Fruit fly (Drosophila melanogaster): ENCODE results near the gene Cog4.

Cog4 gene

dm6 chr2L:10476879-10477278 is 11.5 kb downstream of the Cog4 start, which contains the start of gene RluA-2 (continued):
- TF ChIP-seq row (GFP tag; IDR thresholded peaks at IDR 0.05), result 0 out of 3 replicates have a peak, but pooled peaks have one; percentile 11
- peak; percentile 48 for TF ChIP-seq E2f2 (GFP tag; IDR thresholded peaks at IDR 0.05)
- peak; percentile 33 for TF ChIP-seq BEAF-32 (GFP tag; optimal IDR thresholded peaks at IDR 0.05)
- no peak for TF ChIP-seq cad (GFP tag; optimal IDR thresholded peaks at IDR 0.05)
- no peak for TF ChIP-seq CG2889 (GFP tag; IDR thresholded peaks at IDR 0.05)
- peak; percentile 15; the same call in 1 of the 2 replicates for TF ChIP-seq hbn (GFP tag; IDR thresholded peaks at IDR 0.05; ENCODE audit: partially characterized antibody)
- peak; percentile 49 for TF ChIP-seq Dp (GFP tag; optimal IDR thresholded peaks at IDR 0.05)

DNA sequence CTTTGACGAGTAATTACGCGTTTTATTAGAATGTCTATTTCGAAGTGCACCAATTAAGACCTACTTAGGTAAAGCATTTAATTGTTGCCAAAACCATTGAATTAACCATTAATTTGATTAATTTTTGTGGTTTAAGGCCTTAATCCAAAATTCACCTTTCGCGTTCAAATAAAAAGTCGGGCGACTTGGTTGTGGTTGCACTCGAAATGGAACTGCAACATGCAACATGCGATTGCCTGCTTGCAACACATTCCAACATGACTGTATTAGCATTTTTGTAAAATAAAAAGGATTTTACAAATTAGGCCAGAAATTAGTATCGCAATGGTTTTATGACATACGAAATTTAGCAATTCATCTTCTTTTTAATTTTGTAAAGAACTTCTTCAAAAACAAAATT is 13.6 kb downstream of the Cog4 start:
- TF ChIP-seq CG31441 (GFP tag; IDR thresholded peaks at IDR 0.05), result no peak
- TF ChIP-seq CG5180 (GFP tag; optimal IDR thresholded peaks at IDR 0.05), result peak; percentile 91
- no peak for TF ChIP-seq ci (GFP tag; IDR thresholded peaks at IDR 0.05)
- TF ChIP-seq mirr (GFP tag; optimal IDR thresholded peaks at IDR 0.05), result no peak
- no peak for TF ChIP-seq CG10979 (tag; optimal IDR thresholded peaks at IDR 0.05)

DNA sequence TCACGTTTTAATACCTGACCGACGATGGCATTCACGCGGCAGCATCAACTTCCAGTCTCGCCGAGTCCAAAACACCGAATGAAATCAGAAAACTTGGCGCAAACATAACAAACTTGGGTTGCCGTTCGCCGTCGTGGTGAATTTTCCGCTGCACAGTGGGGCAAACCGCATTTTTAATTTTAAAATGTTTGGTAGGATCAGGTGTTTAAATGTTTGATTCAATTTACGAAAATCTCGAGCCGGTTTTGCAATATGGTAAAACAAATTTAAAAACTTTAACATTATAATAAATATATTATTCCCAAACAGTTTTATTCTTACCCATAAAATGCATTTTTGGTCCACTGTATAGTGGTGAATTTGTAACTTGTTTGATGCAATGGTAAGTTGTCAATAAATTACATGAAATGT is 14.1 kb downstream of the Cog4 start, which contains the start of gene RluA-1:
RluA-1 (minus strand) TSS at position 82 of the 411 bp plus-strand sequence.
- TF ChIP-seq Nf-YB (GFP tag; optimal IDR thresholded peaks at IDR 0.05), result peak; percentile 91
- TF ChIP-seq CG4404 (GFP tag; IDR thresholded peaks at IDR 0.05), result peak; percentile 98
- TF ChIP-seq CG32772 (GFP tag; IDR thresholded peaks at IDR 0.05), result peak; percentile 99
- peak; percentile 99 for TF ChIP-seq fd3F (GFP tag; optimal IDR thresholded peaks at IDR 0.05)
- peak; percentile 99 for TF ChIP-seq CG13775 (GFP tag; optimal IDR thresholded peaks at IDR 0.05)
- peak; percentile 75 for TF ChIP-seq CG14860 (GFP tag; IDR thresholded peaks at IDR 0.05; ENCODE audit: partially characterized antibody)
- peak; percentile 96 for TF ChIP-seq CG3838 (GFP tag; optimal IDR thresholded peaks at IDR 0.05)
- TF ChIP-seq pho (GFP tag; optimal IDR thresholded peaks at IDR 0.05), result peak; percentile 92
- peak; percentile 96 for TF ChIP-seq C15 (GFP tag; IDR thresholded peaks at IDR 0.05)
- peak; percentile 92 for TF ChIP-seq HLH3B (GFP tag; IDR thresholded peaks at IDR 0.05)
- TF ChIP-seq CG10321 (GFP tag; IDR thresholded peaks at IDR 0.05), result peak; percentile 91
- TF ChIP-seq B-H2 (GFP tag; optimal IDR thresholded peaks at IDR 0.05), result peak; percentile 96
- TF ChIP-seq odd (GFP tag; optimal IDR thresholded peaks at IDR 0.05), result peak; percentile 99
- TF ChIP-seq TFAM (GFP tag; optimal IDR thresholded peaks at IDR 0.05), result peak; percentile 95
- peak; percentile 65 for TF ChIP-seq ato (GFP tag; IDR thresholded peaks at IDR 0.05; ENCODE audit: partially characterized antibody)
- peak; percentile 100 for TF ChIP-seq E2f1 (GFP tag; IDR thresholded peaks at IDR 0.05)
- peak; percentile 98 for TF ChIP-seq CG6765 (GFP tag; optimal IDR thresholded peaks at IDR 0.05)
- no peak for TF ChIP-seq CG1832 (GFP tag; optimal IDR thresholded peaks at IDR 0.05)
- peak; percentile 71 for TF ChIP-seq pb (GFP tag; optimal IDR thresholded peaks at IDR 0.05)
- peak; percentile 99 for TF ChIP-seq CG3847 (GFP tag; IDR thresholded peaks at IDR 0.05)
- peak; percentile 99 for TF ChIP-seq tin (GFP tag; optimal IDR thresholded peaks at IDR 0.05)
- peak; percentile 99 for TF ChIP-seq sqz (GFP tag; optimal IDR thresholded peaks at IDR 0.05)
- peak; percentile 85 for TF ChIP-seq dm (GFP tag; optimal IDR thresholded peaks at IDR 0.05)
- TF ChIP-seq vnd (GFP tag; IDR thresholded peaks at IDR 0.05; ENCODE audit: partially characterized antibody), result no peak; the same call in 1 of the 3 replicates
- TF ChIP-seq mam (GFP tag; optimal IDR thresholded peaks at IDR 0.05), result peak; percentile 61
- no peak for TF ChIP-seq Neu2 (GFP tag; optimal IDR thresholded peaks at IDR 0.05; ENCODE audit: borderline replicate concordance)
- TF ChIP-seq CG2875 (GFP tag; optimal IDR thresholded peaks at IDR 0.05), result peak; percentile 100
- TF ChIP-seq CG16815 (GFP tag; optimal IDR thresholded peaks at IDR 0.05), result peak; percentile 98
- peak; percentile 97 for TF ChIP-seq CG9437 (GFP tag; optimal IDR thresholded peaks at IDR 0.05)
- peak; percentile 97 to 100 for TF ChIP-seq Hr51 (GFP tag; optimal IDR thresholded peaks at IDR 0.05)
- TF ChIP-seq Ssrp (tag; optimal IDR thresholded peaks at IDR 0.05), result peak; percentile 100
- peak; percentile 94 to 100 for TF ChIP-seq bsh (GFP tag; optimal IDR thresholded peaks at IDR 0.05)
- peak; percentile 98 for TF ChIP-seq CG6854 (GFP tag; optimal IDR thresholded peaks at IDR 0.05)
- peak; percentile 98 for TF ChIP-seq CG16779 (GFP tag; IDR thresholded peaks at IDR 0.05)
- peak; percentile 99 for TF ChIP-seq wdn (GFP tag; IDR thresholded peaks at IDR 0.05)

Data from whole organism, embryonic.